Worm (Caenorhabditis elegans) whole organism, young adult: ENCODE data around the gene C49F5.6.
"Not testable (repeated sequence)": the region's sequence is repeated elsewhere in the genome, so short reads cannot be mapped to it uniquely, and the experiment has no call there.

Experiments used
- D2030.7 ChIP-seq: fragments of 200-800 bp; sonication (Bioruptor generic); IDR thresholded peaks from 2 replicates; pipeline ENCODE4 v1.3.6; 2022; ENCODE audit warnings: missing genetic modification reagents, missing genetic modification characterization, missing compliant biosample characterization
- F37B4.10 ChIP-seq: fragments of 200-800 bp; sonication (Bioruptor generic); IDR thresholded peaks from 2 replicates; pipeline ENCODE4 v1.3.6; 2022; ENCODE audit warnings: missing genetic modification characterization, missing compliant biosample characterization
- F49E8.2 ChIP-seq: sonication (generic microtip); optimal IDR thresholded peaks from 3 replicates; lab custom pipeline; 2017; ENCODE audit warnings: missing genetic modification characterization, mild to moderate bottlenecking, missing compliant biosample characterization, antibody characterized with exemption, moderate library complexity; ENCODE audit not compliant: insufficient read depth
- K12H6.12 ChIP-seq: fragments of 200-800 bp; sonication (Bioruptor generic); optimal IDR thresholded peaks from 2 replicates; lab custom pipeline; 2018; ENCODE audit warnings: mild to moderate bottlenecking, missing genetic modification characterization, missing compliant biosample characterization
- T07F8.4 ChIP-seq: sonication (generic microtip); optimal IDR thresholded peaks from 2 replicates; lab custom pipeline; 2016; ENCODE audit warnings: mild to moderate bottlenecking, missing genetic modification characterization, moderate library complexity, missing compliant biosample characterization
- Y53F4B.3 ChIP-seq: fragments of 200-800 bp; sonication (Bioruptor generic); IDR thresholded peaks from 2 replicates; pipeline ENCODE4 v1.3.6; 2022; ENCODE audit warnings: missing genetic modification reagents, missing genetic modification characterization, missing compliant biosample characterization
- Y53G8AR.9 ChIP-seq: fragments of 200-800 bp; sonication (Bioruptor generic); conservative IDR thresholded peaks from 2 replicates; pipeline ENCODE4 v1.3.6; 2022; ENCODE audit warnings: missing genetic modification reagents, missing genetic modification characterization, missing compliant biosample characterization
- aptf-2 ChIP-seq: fragments of 200-800 bp; sonication (Bioruptor generic); conservative IDR thresholded peaks from 2 replicates; pipeline ENCODE4 v1.3.6; 2022; ENCODE audit warnings: missing genetic modification reagents, missing genetic modification characterization, missing compliant biosample characterization
- atf-7 ChIP-seq: sonication (generic microtip); optimal IDR thresholded peaks from 2 replicates; lab custom pipeline; 2017; ENCODE audit warnings: mild to moderate bottlenecking, missing genetic modification characterization, missing compliant biosample characterization
- athp-1 ChIP-seq: sonication (generic microtip); optimal IDR thresholded peaks from 2 replicates; lab custom pipeline; 2017; ENCODE audit warnings: mild to moderate bottlenecking, missing genetic modification characterization, missing compliant biosample characterization
- attf-5 ChIP-seq: fragments of 200-800 bp; sonication (Bioruptor generic); optimal IDR thresholded peaks from 2 replicates; lab custom pipeline; 2018; ENCODE audit warnings: mild to moderate bottlenecking, missing genetic modification characterization, missing compliant biosample characterization
- ccch-3 ChIP-seq: fragments of 200-800 bp; sonication (Bioruptor generic); optimal IDR thresholded peaks from 2 replicates; lab custom pipeline; 2018; ENCODE audit warnings: mild to moderate bottlenecking, missing genetic modification characterization, missing compliant biosample characterization
- cebp-2 ChIP-seq: fragments of 200-800 bp; sonication (Bioruptor generic); IDR thresholded peaks from 2 replicates; pipeline ENCODE4 v1.3.6; 2022; ENCODE audit warnings: missing genetic modification characterization, missing compliant biosample characterization
- ceh-100 ChIP-seq: fragments of 200-800 bp; sonication (Bioruptor generic); IDR thresholded peaks from 2 replicates; pipeline ENCODE4 v1.3.6; 2022; ENCODE audit warnings: missing genetic modification reagents, missing genetic modification characterization, missing compliant biosample characterization
- ceh-27 ChIP-seq: fragments of 200-800 bp; sonication (Bioruptor generic); optimal IDR thresholded peaks from 2 replicates; lab custom pipeline; 2018; ENCODE audit warnings: mild to moderate bottlenecking, missing genetic modification characterization, moderate library complexity, missing compliant biosample characterization
- ceh-91 ChIP-seq: fragments of 200-800 bp; sonication (Bioruptor generic); IDR thresholded peaks from 2 replicates; pipeline ENCODE4 v1.3.6; 2022; ENCODE audit warnings: missing genetic modification reagents, missing genetic modification characterization, missing compliant biosample characterization
- chd-7 ChIP-seq: sonication (generic microtip); optimal IDR thresholded peaks from 2 replicates; lab custom pipeline; 2016; ENCODE audit warnings: mild to moderate bottlenecking, missing genetic modification characterization, moderate library complexity, missing compliant biosample characterization
- hmg-1.2 ChIP-seq: fragments of 200-800 bp; sonication (Bioruptor generic); IDR thresholded peaks from 2 replicates; pipeline ENCODE4 v1.3.6; 2022; ENCODE audit warnings: missing genetic modification reagents, missing genetic modification characterization, missing compliant biosample characterization
- let-526 ChIP-seq: fragments of 200-800 bp; sonication (Bioruptor generic); IDR thresholded peaks from 2 replicates; pipeline ENCODE4 v1.3.6; 2022; ENCODE audit warnings: missing genetic modification reagents, missing genetic modification characterization, missing compliant biosample characterization
- let-607 ChIP-seq, 2 experiments: fragments of 200-800 bp in 1 of 2; sonication (Bioruptor generic) in 1 of 2; sonication (generic microtip) in 1 of 2; optimal IDR thresholded peaks; 2 replicates each; lab custom pipeline; 2016 to 2018; ENCODE audit warnings: mild to moderate bottlenecking in 2 of 2, missing compliant biosample characterization in 2 of 2, missing genetic modification characterization in 2 of 2, moderate library complexity in 2 of 2, missing genotype in 1 of 2
- lin-26 ChIP-seq: fragments of 200-800 bp; sonication (Bioruptor generic); IDR thresholded peaks from 2 replicates; pipeline ENCODE4 v1.3.6; 2022; ENCODE audit warnings: missing genetic modification reagents, missing genetic modification characterization, missing compliant biosample characterization
- lin-40 ChIP-seq: sonication (generic microtip); optimal IDR thresholded peaks from 2 replicates; lab custom pipeline; 2016; ENCODE audit warnings: missing genetic modification characterization, mild to moderate bottlenecking, missing compliant biosample characterization, missing genotype, missing genetic modification reagents
- madf-10 ChIP-seq: sonication (generic microtip); optimal IDR thresholded peaks from 2 replicates; lab custom pipeline; 2016; ENCODE audit warnings: mild to moderate bottlenecking, missing genetic modification characterization, missing compliant biosample characterization
- mel-28 ChIP-seq: sonication (generic microtip); optimal IDR thresholded peaks from 2 replicates; lab custom pipeline; 2016; ENCODE audit warnings: borderline replicate concordance, mild to moderate bottlenecking, missing genetic modification characterization, missing compliant biosample characterization
- nhr-80 ChIP-seq: sonication (generic microtip); optimal IDR thresholded peaks from 2 replicates; lab custom pipeline; 2016; ENCODE audit warnings: missing genetic modification characterization, missing compliant biosample characterization
- sea-2 ChIP-seq: fragments of 200-800 bp; sonication (Bioruptor generic); IDR thresholded peaks from 2 replicates; pipeline ENCODE4 v1.3.6; 2022; ENCODE audit warnings: missing genetic modification characterization, missing compliant biosample characterization
- tbp1 ChIP-seq: fragments of 200-800 bp; sonication (Bioruptor generic); optimal IDR thresholded peaks from 2 replicates; lab custom pipeline; 2018; ENCODE audit warnings: mild to moderate bottlenecking, missing genetic modification characterization, missing compliant biosample characterization
- tlf-1 ChIP-seq: fragments of 200-800 bp; sonication (Bioruptor generic); optimal IDR thresholded peaks from 2 replicates; lab custom pipeline; 2018; ENCODE audit warnings: mild to moderate bottlenecking, missing genetic modification characterization, missing compliant biosample characterization
- ztf-18 ChIP-seq: sonication (generic microtip); optimal IDR thresholded peaks from 2 replicates; lab custom pipeline; 2016; ENCODE audit warnings: missing genotype, mild to moderate bottlenecking, missing genetic modification characterization, missing compliant biosample characterization
- ztf-22 ChIP-seq: fragments of 200-800 bp; sonication (Bioruptor generic); optimal IDR thresholded peaks from 2 replicates; lab custom pipeline; 2018; ENCODE audit warnings: mild to moderate bottlenecking, missing genetic modification characterization, moderate library complexity, missing compliant biosample characterization
- ztf-26 ChIP-seq: sonication (generic microtip); optimal IDR thresholded peaks from 2 replicates; lab custom pipeline; 2017; ENCODE audit warnings: missing genetic modification characterization, missing compliant biosample characterization

Gene C49F5.6

DNA sequence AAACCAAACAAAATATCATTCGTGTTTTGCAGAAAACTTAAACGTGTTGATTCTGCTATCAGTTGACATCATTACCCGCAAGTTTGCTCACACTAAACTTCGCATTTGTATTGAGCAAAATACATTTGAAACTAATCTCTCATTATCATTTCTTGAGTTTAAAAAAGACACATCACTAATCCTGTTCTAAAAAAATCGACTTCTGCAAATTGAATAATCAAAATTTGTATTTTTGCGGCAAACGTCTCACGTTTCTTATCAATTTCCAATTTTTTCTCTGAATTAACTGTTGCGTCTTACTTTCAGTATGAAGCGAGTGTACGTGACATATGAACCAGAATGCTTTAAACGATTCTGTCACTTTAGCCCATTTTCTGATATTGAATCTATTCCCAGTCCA, 28.3 kb upstream of the C49F5.6 start, which contains the start of gene C49F5.8:
TSS of gene C49F5.8 (plus strand) at position 301 of the 400 bp plus-strand sequence.
- TF ChIP-seq aptf-2 (GFP tag; lab: Robert Waterston, UW) (no peak), nhr-80 (tag; lab: Kevin White, UChicago) (peak; percentile 7)
- TF ChIP-seq, all 124 proteins: peak for 1

DNA sequence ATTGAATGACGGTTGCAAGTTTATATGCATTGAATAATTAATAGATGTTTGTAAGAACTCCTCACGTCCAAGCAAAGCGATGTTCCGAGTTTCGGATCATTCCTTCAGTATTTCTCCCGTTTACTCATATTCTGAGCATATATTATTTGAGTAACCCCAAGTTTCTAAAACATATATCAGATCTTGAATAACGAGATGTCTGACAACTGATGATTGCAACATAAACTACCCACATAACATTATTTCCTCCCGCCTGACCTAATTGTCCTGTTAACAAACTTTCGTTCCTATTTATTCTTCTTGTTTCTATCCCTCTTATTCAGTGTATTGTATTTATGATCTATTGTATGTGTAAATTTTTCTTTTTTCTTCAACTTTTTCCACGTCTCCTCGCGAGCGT, 27.0 kb upstream of the C49F5.6 start, which contains the start of gene C49F5.13:
TSS of gene C49F5.13 (plus strand) at position 301 of the 400 bp plus-strand sequence.
- not testable (repeated sequence) for TF ChIP-seq let-607 (tag; optimal IDR thresholded peaks at IDR 0.05; lab: Kevin White, UChicago); ccch-3; athp-1 (tag; lab: Kevin White, UChicago)

DNA sequence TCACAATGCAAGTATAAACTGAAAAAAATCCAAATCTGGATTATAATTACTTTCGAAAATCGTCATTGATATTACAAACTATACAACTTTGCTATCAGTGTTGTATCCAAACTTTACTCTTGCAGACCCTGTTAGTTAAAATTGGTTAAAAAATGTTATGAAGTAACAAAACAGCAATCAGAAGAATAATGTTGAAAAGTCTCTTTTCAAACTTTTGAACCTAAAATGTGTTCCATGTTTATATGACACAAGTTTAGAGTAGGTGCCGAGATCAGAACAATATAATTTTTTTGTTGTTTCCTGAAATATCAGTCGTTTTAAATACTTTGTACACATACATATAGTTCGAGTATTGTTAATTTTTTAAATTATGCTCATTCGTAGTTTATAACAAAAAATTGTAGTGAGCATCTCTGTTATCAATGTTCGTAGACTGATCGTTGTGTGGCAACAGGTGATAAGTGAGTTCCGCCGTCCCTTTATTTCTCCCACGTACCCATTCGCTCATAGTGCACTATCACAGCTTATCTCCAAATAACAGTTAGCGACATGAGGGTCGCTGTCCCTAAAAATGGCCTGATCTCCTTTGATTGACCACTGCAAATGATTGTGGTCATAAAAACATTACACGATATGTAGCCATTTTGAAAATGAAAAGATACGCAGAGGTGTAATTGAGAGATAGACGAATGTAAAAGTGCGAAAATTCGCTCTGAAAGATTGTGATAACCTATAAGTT, 25.9 kb upstream of the C49F5.6 start:
- no peak for TF ChIP-seq Y53F4B.3 (GFP tag; lab: Robert Waterston, UW)
- TF ChIP-seq ccch-3 = no peak
- TF ChIP-seq chd-7 (tag; lab: Kevin White, UChicago) = peak; percentile 22
- peak; percentile 57; the same call in 1 of the 2 replicates for TF ChIP-seq Y53G8AR.9
- TF ChIP-seq let-607 (tag; optimal IDR thresholded peaks at IDR 0.05; lab: Kevin White, UChicago) = peak in 1 of 2 experiments; percentile 1
- peak; percentile 68 for TF ChIP-seq ztf-22 (GFP tag; lab: Kevin White, UChicago)
- TF ChIP-seq lin-40 (tag; lab: Kevin White, UChicago) = peak; percentile 8
- TF ChIP-seq madf-10 = peak; percentile 9
- TF ChIP-seq F49E8.2 (tag; lab: Kevin White, UChicago) = no peak
- TF ChIP-seq tlf-1 = no peak
- TF ChIP-seq nhr-80 (tag; lab: Kevin White, UChicago) = peak; percentile 94
- TF ChIP-seq F37B4.10 (GFP tag; lab: Robert Waterston, UW) = no peak
- TF ChIP-seq atf-7 (tag; lab: Kevin White, UChicago) = peak; percentile 40
- TF ChIP-seq ceh-91 (GFP tag; lab: Robert Waterston, UW) = no peak

DNA sequence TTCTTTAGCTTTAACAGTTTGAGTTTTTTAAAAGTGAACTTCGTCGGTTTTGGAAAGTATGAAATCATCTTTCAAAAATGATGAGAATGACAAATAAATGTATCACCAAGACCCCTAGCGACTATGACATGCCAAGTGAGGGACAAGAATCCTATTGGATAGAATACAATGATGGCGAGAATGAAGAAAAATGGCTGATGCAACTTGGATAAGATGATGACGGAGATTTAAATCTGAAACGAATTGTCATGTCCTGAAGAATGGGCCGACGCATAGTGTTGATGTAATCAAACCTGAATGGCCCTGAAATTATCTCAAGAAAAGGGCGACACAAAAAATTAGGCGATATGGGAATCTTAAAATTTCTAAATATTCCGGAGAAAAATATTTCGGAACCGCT, 24.5 kb upstream of the C49F5.6 start:
- TF ChIP-seq D2030.7 (GFP tag; lab: Robert Waterston, UW) = no peak
- TF ChIP-seq K12H6.12 = no peak
- TF ChIP-seq attf-5 (GFP tag; lab: Kevin White, UChicago) = no peak
- TF ChIP-seq ztf-18 = no peak
- no peak for TF ChIP-seq lin-26
- no peak for TF ChIP-seq ceh-27 (GFP tag; lab: Kevin White, UChicago)
- TF ChIP-seq sea-2 (GFP tag; lab: Robert Waterston, UW) = no peak
- TF ChIP-seq cebp-2 (GFP tag; lab: Robert Waterston, UW) = no peak
- TF ChIP-seq let-526 (GFP tag; lab: Robert Waterston, UW) = no peak
- TF ChIP-seq mel-28 (tag; lab: Kevin White, UChicago) = no peak
- TF ChIP-seq tbp1 = no peak
- TF ChIP-seq hmg-1.2 (GFP tag; lab: Robert Waterston, UW) = no peak
- TF ChIP-seq ceh-100 (GFP tag; lab: Robert Waterston, UW) = no peak

DNA sequence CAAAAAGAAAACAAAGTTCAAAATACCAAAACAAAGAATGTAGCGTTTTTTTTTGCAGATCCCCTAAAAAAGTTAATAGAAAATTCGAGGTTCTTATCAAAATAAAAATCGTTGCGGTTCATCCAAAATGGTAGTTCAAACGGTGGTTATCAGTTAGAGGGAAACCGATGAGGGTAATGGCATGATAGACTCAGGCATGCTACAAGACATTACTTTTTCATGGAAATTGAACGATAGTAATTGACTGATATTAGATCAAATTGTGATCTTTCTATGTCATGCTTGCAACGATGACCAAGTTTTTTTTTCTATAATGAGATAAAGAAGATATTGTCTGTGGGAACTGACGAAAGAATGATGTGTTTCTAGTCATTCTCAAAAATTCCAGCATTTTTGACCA, 23.6 kb upstream of the C49F5.6 start:
- TF ChIP-seq T07F8.4 = no peak
- peak; percentile 4 for TF ChIP-seq ztf-26 (tag; lab: Kevin White, UChicago)
- TF ChIP-seq nhr-80 (tag; lab: Kevin White, UChicago) = peak; percentile 81
- TF ChIP-seq lin-40 (tag; lab: Kevin White, UChicago) = peak; percentile 7
- TF ChIP-seq, all 124 proteins: peak for 3
